Worm (Caenorhabditis elegans) whole organism, mixed stage, embryonic: Measurements from ENCODE around the gene srbc-19.

Experiments
- M03D4.4 ChIP-seq: sonication (generic microtip); optimal IDR thresholded peaks from 2 replicates; lab custom pipeline; 2017; ENCODE audit warnings: mild to moderate bottlenecking, missing genetic modification characterization, missing compliant biosample characterization
- bed-3 ChIP-seq: fragments of 200-800 bp; sonication (Bioruptor generic); optimal IDR thresholded peaks from 3 replicates; lab custom pipeline; 2018; ENCODE audit warnings: mild to moderate bottlenecking, missing genetic modification characterization, moderate library complexity, missing compliant biosample characterization
- blmp-1 ChIP-seq: fragments of 150-350 bp; optimal IDR thresholded peaks from 2 replicates; lab custom pipeline; 2014; ENCODE audit warnings: missing biosample characterization, missing genetic modification characterization
- ceh-39 ChIP-seq: fragments of 150-350 bp; optimal IDR thresholded peaks from 2 replicates; lab custom pipeline; 2014; ENCODE audit warnings: missing biosample characterization, missing genetic modification characterization
- ceh-43 ChIP-seq: fragments of 200-800 bp; sonication (Bioruptor generic); optimal IDR thresholded peaks from 2 replicates; lab custom pipeline; 2018; ENCODE audit warnings: mild to moderate bottlenecking, missing genetic modification characterization, moderate library complexity, missing compliant biosample characterization
- ceh-83 ChIP-seq: fragments of 200-800 bp; sonication (Bioruptor generic); optimal IDR thresholded peaks from 2 replicates; lab custom pipeline; 2018; ENCODE audit warnings: mild to moderate bottlenecking, missing genetic modification characterization, missing compliant biosample characterization
- ces-1 ChIP-seq: fragments of 150-350 bp; optimal IDR thresholded peaks from 2 replicates; lab custom pipeline; 2014; ENCODE audit warnings: missing biosample characterization, missing genetic modification reagents, missing genetic modification characterization
- cnd-1 ChIP-seq: fragments of 200-800 bp; sonication (Bioruptor generic); optimal IDR thresholded peaks from 2 replicates; lab custom pipeline; 2018; ENCODE audit warnings: mild to moderate bottlenecking, missing genetic modification characterization, missing compliant biosample characterization
- drap-1 ChIP-seq: fragments of 200-800 bp; sonication (Bioruptor generic); optimal IDR thresholded peaks from 3 replicates; lab custom pipeline; 2018; ENCODE audit warnings: mild to moderate bottlenecking, missing genetic modification characterization, missing compliant biosample characterization
- elt-1 ChIP-seq: sonication (generic microtip); optimal IDR thresholded peaks from 2 replicates; lab custom pipeline; 2017; ENCODE audit warnings: missing genetic modification characterization, mild to moderate bottlenecking, missing compliant biosample characterization, antibody characterized with exemption, moderate library complexity, borderline replicate concordance; ENCODE audit not compliant: insufficient read depth
- flh-1 ChIP-seq: fragments of 200-800 bp; sonication (Bioruptor generic); optimal IDR thresholded peaks from 2 replicates; lab custom pipeline; 2018; ENCODE audit warnings: mild to moderate bottlenecking, missing genetic modification characterization, moderate library complexity, missing compliant biosample characterization
- ham-2 ChIP-seq: fragments of 200-800 bp; sonication (Bioruptor generic); optimal IDR thresholded peaks from 2 replicates; lab custom pipeline; 2018; ENCODE audit warnings: mild to moderate bottlenecking, missing genetic modification characterization, missing compliant biosample characterization
- hlh-1 ChIP-seq: fragments of 150-350 bp; optimal IDR thresholded peaks from 2 replicates; lab custom pipeline; 2014; ENCODE audit warnings: missing biosample characterization, missing genetic modification reagents, missing genetic modification characterization
- lin-13 ChIP-seq: fragments of 150-350 bp; optimal IDR thresholded peaks from 2 replicates; lab custom pipeline; 2014; ENCODE audit warnings: missing biosample characterization, missing genetic modification characterization
- lin-32 ChIP-seq: fragments of 200-800 bp; sonication (Bioruptor generic); optimal IDR thresholded peaks from 2 replicates; lab custom pipeline; 2018; ENCODE audit warnings: mild to moderate bottlenecking, missing genetic modification characterization, missing compliant biosample characterization
- lsy-2 ChIP-seq: fragments of 150-350 bp; optimal IDR thresholded peaks from 2 replicates; lab custom pipeline; 2014; ENCODE audit warnings: missing biosample characterization, missing genetic modification characterization
- mep-1 ChIP-seq: fragments of 150-350 bp; optimal IDR thresholded peaks from 2 replicates; lab custom pipeline; 2017; ENCODE audit warnings: missing biosample characterization, missing genetic modification reagents, missing genetic modification characterization, inconsistent platforms
- mls-2 ChIP-seq: sonication (generic microtip); optimal IDR thresholded peaks from 2 replicates; lab custom pipeline; 2016; ENCODE audit warnings: mild to moderate bottlenecking, missing genetic modification characterization, moderate library complexity, missing compliant biosample characterization
- nhr-12 ChIP-seq: fragments of 150-350 bp; optimal IDR thresholded peaks from 2 replicates; lab custom pipeline; 2014; ENCODE audit warnings: missing biosample characterization, missing genetic modification characterization
- nhr-2 ChIP-seq: fragments of 150-350 bp; optimal IDR thresholded peaks from 2 replicates; lab custom pipeline; 2014; ENCODE audit warnings: missing biosample characterization, missing genetic modification characterization
- nhr-28 ChIP-seq: fragments of 150-350 bp; optimal IDR thresholded peaks from 2 replicates; lab custom pipeline; 2014; ENCODE audit warnings: missing biosample characterization, missing genetic modification characterization
- nhr-76 ChIP-seq: sonication (generic microtip); optimal IDR thresholded peaks from 2 replicates; lab custom pipeline; 2017; ENCODE audit warnings: missing biosample characterization, missing genetic modification characterization
- pha-4 ChIP-seq: fragments of 150-350 bp; optimal IDR thresholded peaks from 2 replicates; lab custom pipeline; 2018; ENCODE audit warnings: missing biosample characterization, missing genetic modification reagents, missing genetic modification characterization
- sem-2 ChIP-seq: fragments of 200-800 bp; sonication (Bioruptor generic); optimal IDR thresholded peaks from 2 replicates; lab custom pipeline; 2018; ENCODE audit warnings: mild to moderate bottlenecking, missing genetic modification characterization, missing compliant biosample characterization
- sptf-1 ChIP-seq: sonication (generic microtip); optimal IDR thresholded peaks from 2 replicates; lab custom pipeline; 2017; ENCODE audit warnings: mild to moderate bottlenecking, missing genetic modification characterization, moderate library complexity, missing compliant biosample characterization
- tbx-8 ChIP-seq: fragments of 200-800 bp; sonication (Bioruptor generic); optimal IDR thresholded peaks from 2 replicates; lab custom pipeline; 2018; ENCODE audit warnings: mild to moderate bottlenecking, missing genetic modification characterization, moderate library complexity, missing compliant biosample characterization
- unc-120 ChIP-seq: sonication (generic microtip); optimal IDR thresholded peaks from 2 replicates; lab custom pipeline; 2017; ENCODE audit warnings: missing genetic modification characterization, missing compliant biosample characterization; ENCODE audit not compliant: poor library complexity, severe bottlenecking
- unc-39 ChIP-seq: fragments of 150-350 bp; optimal IDR thresholded peaks from 2 replicates; lab custom pipeline; 2014; ENCODE audit warnings: missing biosample characterization, missing genetic modification characterization
- unc-62 ChIP-seq: fragments of 150-350 bp; optimal IDR thresholded peaks from 2 replicates; lab custom pipeline; 2014; ENCODE audit warnings: missing biosample characterization, missing genetic modification reagents, missing genetic modification characterization
- zip-8 ChIP-seq: fragments of 150-350 bp; optimal IDR thresholded peaks from 2 replicates; lab custom pipeline; 2014; ENCODE audit warnings: missing biosample characterization, missing genetic modification characterization
- ztf-11 ChIP-seq: fragments of 150-350 bp; optimal IDR thresholded peaks from 2 replicates; lab custom pipeline; 2014; ENCODE audit warnings: missing biosample characterization, missing genetic modification characterization

srbc-19 gene

ce11 chrV:2156830-2157229, 9.7 kb downstream of the srbc-19 start, which contains the start of gene srbc-22:
srbc-22 (plus strand) TSS chrV:2157130.
- TF ChIP-seq zip-8 (tag; lab: Kevin White, UChicago): peak; percentile 23
- TF ChIP-seq pha-4 (tag; lab: Kevin White, UChicago): no peak
- TF ChIP-seq, all 35 proteins: peak for 1

DNA sequence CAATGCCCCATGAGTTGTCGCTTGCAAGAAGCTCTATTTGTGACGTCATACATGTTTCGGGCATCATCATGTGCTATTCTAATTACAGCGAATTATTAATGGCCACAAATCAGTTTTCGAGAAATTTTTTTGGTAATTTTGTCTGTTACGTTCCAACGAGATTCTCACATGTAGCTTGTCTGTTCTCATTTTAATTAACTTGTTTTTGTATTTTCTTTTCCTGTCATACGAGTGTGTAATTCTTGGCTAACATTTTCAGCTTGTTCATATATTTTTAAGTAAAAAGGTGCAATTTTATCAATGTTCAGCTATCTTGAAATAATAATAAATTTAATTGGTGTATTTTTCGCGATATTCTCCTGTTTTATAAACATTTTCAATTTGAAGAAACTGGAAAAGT, 11.3 kb downstream of the srbc-19 start, which contains the start of gene srbc-21:
Gene srbc-21 (plus strand): TSS at position 301 of the 400 bp plus-strand sequence.
- TF ChIP-seq ham-2 (GFP tag; lab: Kevin White, UChicago): no peak
- TF ChIP-seq nhr-28 (tag; lab: Kevin White, UChicago): no peak
- peak; percentile 5 for TF ChIP-seq zip-8 (tag; lab: Kevin White, UChicago)
- no peak for TF ChIP-seq cnd-1
- no peak for TF ChIP-seq hlh-1 (tag; lab: Kevin White, UChicago)
- TF ChIP-seq unc-39 (tag; lab: Kevin White, UChicago): no peak

- TF ChIP-seq sem-2 (GFP tag; lab: Kevin White, UChicago) (no peak), mep-1 (tag; lab: Kevin White, UChicago) (no peak), unc-39 (tag; lab: Kevin White, UChicago) (no peak), ham-2 (GFP tag; lab: Kevin White, UChicago) (no peak), lin-32 (no peak), ztf-11 (tag; lab: Kevin White, UChicago) (no peak), flh-1 (GFP tag; lab: Kevin White, UChicago) (no peak), drap-1 (no peak), ces-1 (GFP tag; lab: Kevin White, UChicago) (no peak), nhr-2 (no peak), bed-3 (GFP tag; lab: Kevin White, UChicago) (no peak), elt-1 (no peak), nhr-12 (tag; lab: Kevin White, UChicago) (no peak), blmp-1 (tag; lab: Kevin White, UChicago) (no peak)
- TF ChIP-seq, all 35 proteins: peak for 0
Observed at ce11 chrV:2153274-2153673, 13.3 kb downstream of the srbc-19 start, which contains the start of gene srbc-23. srbc-23 (plus strand) TSS chrV:2153574.

DNA sequence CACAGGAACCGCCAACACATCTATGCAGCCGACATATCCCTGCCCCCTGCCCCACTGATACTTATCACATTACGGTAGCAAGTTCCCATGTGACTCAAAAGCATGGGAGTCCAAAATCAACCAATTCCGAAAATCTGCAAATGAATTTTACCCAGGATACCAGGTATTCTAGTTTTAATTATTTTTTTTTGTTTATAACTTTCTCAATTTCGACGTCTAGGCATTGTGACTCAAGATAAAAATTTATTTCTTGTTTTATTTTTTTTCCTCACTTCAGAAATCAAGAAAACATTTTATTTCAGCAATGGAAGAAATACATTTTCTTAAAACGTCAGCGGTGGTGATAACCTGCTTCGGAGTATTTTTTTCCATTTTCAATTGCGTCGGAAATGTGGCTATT, 15.1 kb downstream of the srbc-19 start, which contains the start of gene srbc-24:
Gene srbc-24 (plus strand): TSS at position 301 of the 400 bp plus-strand sequence.
- no peak for TF ChIP-seq bed-3 (GFP tag; lab: Kevin White, UChicago)
- TF ChIP-seq nhr-2: no peak
- no peak for TF ChIP-seq M03D4.4 (tag; lab: Kevin White, UChicago)
- TF ChIP-seq unc-62 (GFP tag; lab: Kevin White, UChicago): no peak
- TF ChIP-seq ces-1 (GFP tag; lab: Kevin White, UChicago): no peak
- TF ChIP-seq sptf-1 (tag; lab: Kevin White, UChicago): no peak
- TF ChIP-seq zip-8 (tag; lab: Kevin White, UChicago): no peak
- no peak for TF ChIP-seq nhr-76 (tag; lab: Kevin White, UChicago)
- TF ChIP-seq ham-2 (GFP tag; lab: Kevin White, UChicago): no peak
- TF ChIP-seq unc-120: no peak
- no peak for TF ChIP-seq ztf-11 (tag; lab: Kevin White, UChicago)
- TF ChIP-seq, all 35 proteins: peak for 0

- no peak for TF ChIP-seq blmp-1 (tag; lab: Kevin White, UChicago)
- TF ChIP-seq tbx-8: no peak
- no peak for TF ChIP-seq lsy-2 (tag; lab: Kevin White, UChicago)
Observed at ce11 chrV:2150876-2151275, 15.7 kb downstream of the srbc-19 start, which contains the start of gene C45H4.13. C45H4.13 (minus strand) TSS chrV:2150976.

- no peak for TF ChIP-seq drap-1
Observed at ce11 chrV:2149432-2149831, 17.1 kb downstream of the srbc-19 start, which contains the start of gene C45H4.21. C45H4.21 (minus strand) TSS chrV:2149532.

DNA sequence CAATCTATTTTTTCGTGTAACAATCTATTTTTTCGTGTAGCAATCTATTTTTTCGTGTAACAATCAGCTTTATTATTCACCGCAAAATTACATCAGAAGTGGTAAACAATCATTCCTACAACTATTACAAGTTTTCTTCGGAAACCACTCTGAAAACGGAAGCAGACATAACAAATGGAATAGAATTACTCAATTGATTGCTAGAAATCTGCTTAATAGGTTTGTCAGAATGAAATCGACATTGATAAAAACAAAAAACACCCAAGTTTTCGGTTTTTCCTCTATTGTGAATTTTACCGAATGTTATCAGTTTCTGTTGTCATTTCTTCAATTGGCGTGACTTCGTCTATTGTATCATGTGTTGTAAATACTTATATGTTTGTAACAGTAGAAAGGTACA, 19.8 kb downstream of the srbc-19 start, which contains the start of gene srbc-20:
Gene srbc-20 (plus strand): TSS at position 301 of the 400 bp plus-strand sequence.
- TF ChIP-seq ceh-83 (GFP tag; lab: Kevin White, UChicago) (no peak), lin-13 (tag; lab: Kevin White, UChicago) (no peak), nhr-76 (tag; lab: Kevin White, UChicago) (no peak), zip-8 (tag; lab: Kevin White, UChicago) (no peak), nhr-2 (no peak), ceh-39 (no peak), ham-2 (GFP tag; lab: Kevin White, UChicago) (no peak), lsy-2 (tag; lab: Kevin White, UChicago) (no peak), elt-1 (no peak), nhr-28 (tag; lab: Kevin White, UChicago) (no peak), ceh-43 (GFP tag; lab: Kevin White, UChicago) (no peak), mls-2 (no peak), sem-2 (GFP tag; lab: Kevin White, UChicago) (no peak), ztf-11 (tag; lab: Kevin White, UChicago) (no peak), cnd-1 (no peak), mep-1 (tag; lab: Kevin White, UChicago) (no peak), bed-3 (GFP tag; lab: Kevin White, UChicago) (no peak), lin-32 (no peak), unc-39 (tag; lab: Kevin White, UChicago) (no peak), ces-1 (GFP tag; lab: Kevin White, UChicago) (no peak)
- TF ChIP-seq, all 35 proteins: peak for 0
